Worm (Caenorhabditis elegans) whole organism, midembryonic: Measurements from ENCODE around the gene math-5.

ENCODE experiments used
- T22C8.4 ChIP-seq: fragments of 200-800 bp; sonication (Bioruptor generic); IDR thresholded peaks from 2 replicates; pipeline ENCODE4 v1.3.6; 2022; ENCODE audit warnings: missing genetic modification characterization, missing compliant biosample characterization
- flt-1 ChIP-seq: fragments of 200-800 bp; sonication (Bioruptor generic); IDR thresholded peaks from 2 replicates; pipeline ENCODE4 v1.3.6; 2022; ENCODE audit warnings: missing genetic modification characterization, missing compliant biosample characterization
- ref-1 ChIP-seq: fragments of 200-800 bp; sonication (Bioruptor generic); conservative IDR thresholded peaks from 2 replicates; pipeline ENCODE4 v1.3.6; 2022; ENCODE audit warnings: missing genetic modification reagents, missing genetic modification characterization, missing compliant biosample characterization
- tab-1 ChIP-seq: fragments of 200-800 bp; sonication (Bioruptor generic); IDR thresholded peaks from 2 replicates; pipeline ENCODE4 v1.3.6; 2022; ENCODE audit warnings: missing genetic modification characterization, missing compliant biosample characterization
- ztf-23 ChIP-seq: fragments of 200-800 bp; sonication (Bioruptor generic); IDR thresholded peaks from 2 replicates; pipeline ENCODE4 v1.3.6; 2022; ENCODE audit warnings: missing genetic modification reagents, missing genetic modification characterization, missing compliant biosample characterization

DNA sequence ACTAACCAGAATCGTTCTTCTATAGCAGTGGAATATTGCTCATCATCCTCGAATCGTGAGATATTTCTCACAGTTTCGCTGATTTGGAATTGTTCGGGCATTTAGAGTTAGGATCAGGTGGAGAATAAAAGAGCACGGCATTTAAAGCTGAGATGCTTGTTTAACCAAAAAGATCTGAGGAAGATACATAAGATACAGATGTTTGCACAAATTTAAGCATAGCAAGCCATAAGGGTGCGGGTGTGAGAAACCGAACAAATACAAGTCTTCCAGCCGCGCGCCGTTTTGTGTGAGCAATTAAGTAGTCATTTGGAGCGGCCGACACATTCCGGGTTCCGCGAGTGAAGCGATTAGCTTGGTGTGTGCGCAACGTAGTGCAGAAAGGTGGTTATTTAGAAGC is 3.8 kb upstream of the math-5 start, which contains the start of gene math-7:
- TF ChIP-seq ztf-23 (no peak), tab-1 (GFP tag; lab: Robert Waterston, UW) (no peak), flt-1 (GFP tag; lab: Robert Waterston, UW) (no peak), ref-1 (GFP tag; lab: Robert Waterston, UW) (no peak), T22C8.4 (no peak)
